Worm (Caenorhabditis elegans) whole organism, early embryonic: ENCODE data around the gene F46F5.13.

Experiments
- aly-1 ChIP-seq: sonication (generic microtip); optimal IDR thresholded peaks from 2 replicates; lab custom pipeline; 2016; ENCODE audit warnings: missing genetic modification characterization, missing compliant biosample characterization
- ama-1 ChIP-seq: fragments of 150-350 bp; optimal IDR thresholded peaks from 2 replicates; lab custom pipeline; 2014
- hnd-1 ChIP-seq: sonication (generic microtip); optimal IDR thresholded peaks from 2 replicates; lab custom pipeline; 2016; ENCODE audit warnings: missing genetic modification characterization, missing compliant biosample characterization
- scrt-1 ChIP-seq: fragments of 200-800 bp; sonication (Bioruptor generic); IDR thresholded peaks from 2 replicates; pipeline ENCODE4 v1.3.6; 2022; ENCODE audit warnings: missing genetic modification characterization, missing compliant biosample characterization

- TF ChIP-seq ama-1 (lab: Kevin White, UChicago) (no peak), scrt-1 (no peak), aly-1 (tag; lab: Kevin White, UChicago) (no peak), hnd-1 (tag; lab: Kevin White, UChicago) (no peak)
Observed at ce11 chrII:753469-753868, 49.6 kb upstream of the F46F5.13 start.
